Worm (Caenorhabditis elegans) whole organism, L1 larva: ENCODE results near the gene T28A11.22.
A peak's percentile ranks its signal among the peaks of the same experiment; 100 is the strongest.

Experiments used
- C04F5.9 ChIP-seq: sonication (generic microtip); optimal IDR thresholded peaks from 2 replicates; lab custom pipeline; 2016; ENCODE audit warnings: missing genetic modification characterization, missing compliant biosample characterization
- C16A3.4 ChIP-seq: fragments of 150-350 bp; optimal IDR thresholded peaks from 2 replicates; lab custom pipeline; 2014; ENCODE audit warnings: missing biosample characterization, missing genetic modification characterization
- C34B4.2 ChIP-seq: sonication (generic microtip); optimal IDR thresholded peaks from 2 replicates; lab custom pipeline; 2017; ENCODE audit warnings: mild to moderate bottlenecking, missing genetic modification characterization, missing compliant biosample characterization
- aly-2 ChIP-seq: fragments of 150-350 bp; optimal IDR thresholded peaks from 2 replicates; lab custom pipeline; 2014; ENCODE audit warnings: missing biosample characterization, missing genetic modification characterization
- blmp-1 ChIP-seq: fragments of 150-350 bp; optimal IDR thresholded peaks from 2 replicates; lab custom pipeline; 2014; ENCODE audit warnings: missing biosample characterization, missing genetic modification characterization
- ceh-63 ChIP-seq: fragments of 200-800 bp; sonication (Bioruptor generic); optimal IDR thresholded peaks from 2 replicates; lab custom pipeline; 2018; ENCODE audit warnings: mild to moderate bottlenecking, missing genetic modification characterization, missing compliant biosample characterization
- ceh-8 ChIP-seq: fragments of 200-800 bp; sonication (Bioruptor generic); optimal IDR thresholded peaks from 2 replicates; lab custom pipeline; 2018; ENCODE audit warnings: mild to moderate bottlenecking, missing genetic modification characterization, moderate library complexity, missing compliant biosample characterization
- ceh-88 ChIP-seq: fragments of 200-800 bp; sonication (Bioruptor generic); IDR thresholded peaks from 2 replicates; pipeline ENCODE4 v1.3.6; 2022; ENCODE audit warnings: missing genetic modification characterization, missing compliant biosample characterization
- ceh-90 ChIP-seq: sonication (generic microtip); optimal IDR thresholded peaks from 2 replicates; lab custom pipeline; 2016; ENCODE audit warnings: missing genetic modification characterization, missing compliant biosample characterization
- dpl-1 ChIP-seq, 3 experiments: fragments of 150-350 bp in 2 of 3; sonication (generic microtip) in 1 of 3; optimal IDR thresholded peaks; 2 replicates each; lab custom pipeline; 2014 to 2017; ENCODE audit warnings: missing biosample characterization in 3 of 3, missing genetic modification characterization in 3 of 3, missing genetic modification reagents in 3 of 3
- efl-1 ChIP-seq, 4 experiments: fragments of 150-350 bp; optimal IDR thresholded peaks in 3 of 4; peaks in 1 of 4; 1 replicate in 1 of 4; 2 replicates in 3 of 4; lab custom pipeline; 2014; ENCODE audit warnings: missing biosample characterization in 2 of 4, missing genetic modification characterization in 2 of 4, missing genetic modification reagents in 2 of 4
- efl-3 ChIP-seq: fragments of 200-800 bp; sonication (Bioruptor generic); optimal IDR thresholded peaks from 2 replicates; lab custom pipeline; 2018; ENCODE audit warnings: mild to moderate bottlenecking, missing genetic modification characterization, missing compliant biosample characterization
- elt-3 ChIP-seq, 6 experiments: fragments of 150-350 bp in 1 of 6; sonication (generic microtip); optimal IDR thresholded peaks; 2 replicates each; lab custom pipeline; 2017 to 2018; ENCODE audit warnings: missing biosample characterization in 6 of 6, missing genetic modification characterization in 6 of 6, inconsistent platforms in 1 of 6
- fkh-8 ChIP-seq: sonication (generic microtip); optimal IDR thresholded peaks from 2 replicates; lab custom pipeline; 2016; ENCODE audit warnings: mild to moderate bottlenecking, missing genetic modification characterization, missing compliant biosample characterization
- hlh-17 ChIP-seq: fragments of 200-800 bp; sonication (Bioruptor generic); optimal IDR thresholded peaks from 2 replicates; lab custom pipeline; 2018; ENCODE audit warnings: missing genetic modification characterization, mild to moderate bottlenecking, missing compliant biosample characterization, moderate library complexity, borderline replicate concordance
- hlh-4 ChIP-seq: sonication (generic microtip); optimal IDR thresholded peaks from 2 replicates; lab custom pipeline; 2016; ENCODE audit warnings: mild to moderate bottlenecking, missing genetic modification characterization, missing compliant biosample characterization
- irx-1 ChIP-seq: sonication (generic microtip); optimal IDR thresholded peaks from 2 replicates; lab custom pipeline; 2016; ENCODE audit warnings: missing genetic modification characterization, missing compliant biosample characterization
- jun-1 ChIP-seq: fragments of 150-350 bp; optimal IDR thresholded peaks from 2 replicates; lab custom pipeline; 2014; ENCODE audit warnings: missing biosample characterization, missing genetic modification reagents, missing genetic modification characterization
- lin-15B ChIP-seq: fragments of 150-350 bp; sonication (generic microtip); optimal IDR thresholded peaks from 3 replicates; lab custom pipeline; 2014; ENCODE audit warnings: missing biosample characterization, missing genetic modification characterization
- lin-39 ChIP-seq: fragments of 150-350 bp; optimal IDR thresholded peaks from 2 replicates; lab custom pipeline; 2014; ENCODE audit warnings: missing biosample characterization, missing genetic modification reagents, missing genetic modification characterization
- lir-3 ChIP-seq: sonication (generic microtip); optimal IDR thresholded peaks from 2 replicates; lab custom pipeline; 2016; ENCODE audit warnings: mild to moderate bottlenecking, missing genetic modification characterization, moderate library complexity, missing compliant biosample characterization; ENCODE audit not compliant: poor library complexity
- lsy-2 ChIP-seq, 2 experiments: fragments of 150-350 bp; optimal IDR thresholded peaks; 2 replicates each; lab custom pipeline; 2014; ENCODE audit warnings: missing biosample characterization in 2 of 2, missing genetic modification characterization in 2 of 2
- mef-2 ChIP-seq: fragments of 150-350 bp; optimal IDR thresholded peaks from 2 replicates; lab custom pipeline; 2014; ENCODE audit warnings: missing biosample characterization, missing genetic modification characterization
- mep-1 ChIP-seq: fragments of 150-350 bp; optimal IDR thresholded peaks from 2 replicates; lab custom pipeline; 2014; ENCODE audit warnings: missing biosample characterization, missing genetic modification characterization
- nhr-20 ChIP-seq: sonication (generic microtip); optimal IDR thresholded peaks from 2 replicates; lab custom pipeline; 2016; ENCODE audit warnings: mild to moderate bottlenecking, missing genetic modification characterization, missing compliant biosample characterization
- nhr-77 ChIP-seq: fragments of 150-350 bp; optimal IDR thresholded peaks from 2 replicates; lab custom pipeline; 2014; ENCODE audit warnings: missing biosample characterization, missing genetic modification characterization
- nhr-84 ChIP-seq: sonication (generic microtip); optimal IDR thresholded peaks from 2 replicates; lab custom pipeline; 2017; ENCODE audit warnings: missing biosample characterization, missing genetic modification characterization
- nhr-90 ChIP-seq: sonication (generic microtip); optimal IDR thresholded peaks from 2 replicates; lab custom pipeline; 2016; ENCODE audit warnings: mild to moderate bottlenecking, missing genetic modification characterization, missing compliant biosample characterization; ENCODE audit not compliant: poor library complexity
- pax-3 ChIP-seq: fragments of 200-800 bp; sonication (Bioruptor generic); optimal IDR thresholded peaks from 2 replicates; lab custom pipeline; 2018; ENCODE audit warnings: mild to moderate bottlenecking, missing genetic modification characterization, moderate library complexity, missing compliant biosample characterization
- pqm-1 ChIP-seq: sonication (generic microtip); optimal IDR thresholded peaks from 3 replicates; lab custom pipeline; 2017; ENCODE audit warnings: missing biosample characterization, missing genetic modification characterization
- rnt-1 ChIP-seq: sonication (generic microtip); optimal IDR thresholded peaks from 2 replicates; lab custom pipeline; 2016; ENCODE audit warnings: mild to moderate bottlenecking, missing genetic modification characterization, moderate library complexity, missing compliant biosample characterization
- snpc-4 ChIP-seq: fragments of 150-350 bp; optimal IDR thresholded peaks from 2 replicates; lab custom pipeline; 2014; ENCODE audit warnings: missing biosample characterization, missing genetic modification characterization
- sup-37 ChIP-seq: fragments of 200-800 bp; sonication (Bioruptor generic); optimal IDR thresholded peaks from 2 replicates; lab custom pipeline; 2018; ENCODE audit warnings: mild to moderate bottlenecking, missing genetic modification characterization, missing compliant biosample characterization
- unc-130 ChIP-seq: fragments of 150-350 bp; optimal IDR thresholded peaks from 2 replicates; lab custom pipeline; 2017; ENCODE audit warnings: missing biosample characterization, missing genetic modification characterization, inconsistent platforms
- unc-62 ChIP-seq: fragments of 150-350 bp; optimal IDR thresholded peaks from 2 replicates; lab custom pipeline; 2014; ENCODE audit warnings: missing biosample characterization, missing genetic modification reagents, missing genetic modification characterization
- unc-86 ChIP-seq: sonication (generic microtip); optimal IDR thresholded peaks from 2 replicates; lab custom pipeline; 2016; ENCODE audit warnings: missing genetic modification characterization, missing compliant biosample characterization
- unc-98 ChIP-seq: fragments of 200-800 bp; sonication (Bioruptor generic); IDR thresholded peaks from 2 replicates; pipeline ENCODE4 v1.3.6; 2022; ENCODE audit warnings: missing genetic modification characterization, missing compliant biosample characterization
- xbp-1 ChIP-seq: sonication (generic microtip); optimal IDR thresholded peaks from 2 replicates; lab custom pipeline; 2016; ENCODE audit warnings: missing genetic modification characterization, missing compliant biosample characterization
- ztf-4 ChIP-seq: fragments of 150-350 bp; optimal IDR thresholded peaks from 2 replicates; lab custom pipeline; 2014; ENCODE audit warnings: missing biosample characterization, missing genetic modification characterization

T28A11.22 gene

ce11 chrV:3244703-3245102 lies 12.7 kb upstream of the T28A11.22 start, which contains the start of gene srj-7:
srj-7 (plus strand) TSS chrV:3245003.
- TF ChIP-seq unc-98 (GFP tag; lab: Robert Waterston, UW) (no peak), hlh-17 (GFP tag; lab: Kevin White, UChicago) (no peak), unc-86 (no peak), efl-1 (optimal IDR thresholded peaks at IDR 0.05; lab: Kevin White, UChicago) (no peak), efl-1 (GFP tag; optimal IDR thresholded peaks at IDR 0.05 in 1 of 2; lab: Kevin White, UChicago) (peak in 1 of 2 experiments; percentile 55), lin-39 (tag; lab: Kevin White, UChicago) (no peak)

ce11 chrV:3247515-3247914 lies 9.9 kb upstream of the T28A11.22 start, which contains the start of gene srj-8:
srj-8 (plus strand) TSS chrV:3247815.
- TF ChIP-seq mep-1 (tag; lab: Kevin White, UChicago) (no peak), mef-2 (tag; lab: Kevin White, UChicago) (no peak), xbp-1 (tag; lab: Kevin White, UChicago) (no peak), irx-1 (tag; lab: Kevin White, UChicago) (no peak)

ce11 chrV:3250153-3250552 lies 7.2 kb upstream of the T28A11.22 start, which contains the start of gene T28A11.13:
T28A11.13 (minus strand) TSS chrV:3250253.
- TF ChIP-seq pax-3 (tag; lab: Kevin White, UChicago) (no peak), nhr-90 (tag; lab: Kevin White, UChicago) (no peak), ztf-4 (tag; lab: Kevin White, UChicago) (no peak)

- TF ChIP-seq mep-1 (tag; lab: Kevin White, UChicago), result no peak
- no peak for TF ChIP-seq lir-3 (tag; lab: Kevin White, UChicago)
- TF ChIP-seq aly-2 (tag; lab: Kevin White, UChicago), result no peak
- TF ChIP-seq pax-3 (tag; lab: Kevin White, UChicago), result no peak
- no peak for TF ChIP-seq nhr-20 (tag; lab: Kevin White, UChicago)
- TF ChIP-seq elt-3 (tag; optimal IDR thresholded peaks at IDR 0.05; lab: Kevin White, UChicago), result no peak
- no peak for TF ChIP-seq hlh-17 (GFP tag; lab: Kevin White, UChicago)
- TF ChIP-seq unc-98 (GFP tag; lab: Robert Waterston, UW), result no peak
- no peak for TF ChIP-seq lin-15B (tag; lab: Kevin White, UChicago)
- TF ChIP-seq C34B4.2, result no peak
- TF ChIP-seq C04F5.9 (tag; lab: Kevin White, UChicago), result no peak
- no peak for TF ChIP-seq unc-62
- TF ChIP-seq unc-86, result no peak
- TF ChIP-seq rnt-1, result no peak
- no peak for TF ChIP-seq ceh-90 (tag; lab: Kevin White, UChicago)
- TF ChIP-seq efl-3 (GFP tag; lab: Kevin White, UChicago), result no peak
- no peak for TF ChIP-seq lsy-2 (tag; optimal IDR thresholded peaks at IDR 0.05; lab: Kevin White, UChicago)
These were observed 1.3 kb upstream of the T28A11.22 start, which contains the start of gene srt-63 for ce11 chrV:3256051-3256450. srt-63 (minus strand) TSS chrV:3256151.

- TF ChIP-seq C16A3.4 (tag; lab: Kevin White, UChicago) (no peak), hlh-4 (no peak), ceh-88 (no peak), unc-130 (no peak), jun-1 (tag; lab: Kevin White, UChicago) (no peak), dpl-1 (GFP tag; optimal IDR thresholded peaks at IDR 0.05; lab: Kevin White, UChicago) (no peak), nhr-84 (tag; lab: Kevin White, UChicago) (no peak), lin-39 (tag; lab: Kevin White, UChicago) (no peak), ceh-63 (GFP tag; lab: Kevin White, UChicago) (no peak), nhr-77 (tag; lab: Kevin White, UChicago) (no peak), unc-98 (GFP tag; lab: Robert Waterston, UW) (no peak), blmp-1 (tag; lab: Kevin White, UChicago) (no peak), pqm-1 (tag; lab: Kevin White, UChicago) (no peak), mep-1 (tag; lab: Kevin White, UChicago) (no peak), nhr-90 (tag; lab: Kevin White, UChicago) (no peak), ceh-8 (GFP tag; lab: Kevin White, UChicago) (no peak), fkh-8 (tag; lab: Kevin White, UChicago) (no peak), pax-3 (tag; lab: Kevin White, UChicago) (no peak), snpc-4 (tag; lab: Kevin White, UChicago) (no peak), sup-37 (GFP tag; lab: Kevin White, UChicago) (no peak)
- TF ChIP-seq, all 84 proteins: peak for 0
These were observed 568 bp upstream of the T28A11.22 start for ce11 chrV:3256809-3257208.
